Fruit fly (Drosophila melanogaster) whole organism: ENCODE results near the gene JTBR.

Source experiments
- CG8478 ChIP-seq: fragments of >200 bp; optimal IDR thresholded peaks from 2 replicates; lab custom pipeline; 2018; ENCODE audit warnings: inconsistent platforms
- Dll ChIP-seq: fragments of >200 bp; optimal IDR thresholded peaks from 2 replicates; lab custom pipeline; 2017
- pan ChIP-seq: fragments of >200 bp; optimal IDR thresholded peaks from 2 replicates; lab custom pipeline; 2017
- psq ChIP-seq: fragments of >200 bp; optimal IDR thresholded peaks from 2 replicates; lab custom pipeline; 2017

DNA sequence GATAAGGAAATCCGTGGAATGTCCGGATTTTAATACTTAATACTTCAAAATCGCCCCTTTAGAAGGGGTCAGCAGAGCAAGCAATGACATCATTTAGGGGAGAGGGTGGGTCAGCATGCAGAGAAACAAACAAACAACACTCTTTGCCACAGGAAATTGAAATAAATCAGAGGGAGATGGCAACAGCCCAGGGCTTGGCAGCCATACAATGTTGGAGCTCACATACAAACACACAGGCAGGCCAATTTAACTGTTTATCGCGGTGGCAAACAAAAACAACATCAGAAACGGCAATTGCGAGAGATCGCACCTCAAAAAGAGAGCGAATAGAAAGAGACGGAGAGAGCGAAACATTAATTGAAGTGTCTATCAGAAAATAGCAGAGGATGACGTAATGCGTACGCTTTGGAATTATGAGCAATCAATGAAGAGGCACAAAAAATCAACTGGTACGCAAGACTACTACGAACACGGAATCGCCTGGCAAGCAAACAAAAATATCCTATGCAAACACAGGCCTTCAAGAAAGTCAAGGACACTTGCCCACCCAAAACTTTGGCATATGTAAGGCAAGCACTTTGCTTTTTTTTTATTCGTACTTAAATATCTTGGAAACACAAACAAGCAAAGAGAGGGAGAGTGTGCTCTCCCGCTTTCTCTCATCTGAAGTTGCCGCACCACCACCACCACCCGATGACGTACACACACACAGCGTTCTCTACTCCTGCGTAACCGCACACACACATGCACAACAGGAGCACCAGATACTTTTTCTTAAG is 8.3 kb downstream of the JTBR start:
- TF ChIP-seq psq (lab: Kevin White, UChicago) (no peak), Dll (lab: Kevin White, UChicago) (peak; percentile 85), CG8478 (no peak), pan (lab: Kevin White, UChicago) (no peak)
